In genomic region chrII:14002200-14002599, ce11 we compare ENCODE assay signal across 3 worm cellular contexts.
TF ChIP-seq lines count a peak whose summit lies in the region.

Gene F01D5.5 (minus strand): TSS chrII:14002300.

TF ChIP-seq in whole organism, L1 larva, 84 proteins besides CTCF, POLR2A, EP300 and RAD21:
- no peak for TF ChIP-seq ets-5 (GFP tag; IDR thresholded peaks at IDR 0.05; lab: Robert Waterston, UW)
- peak; percentile 55 for TF ChIP-seq elt-2 (tag; optimal IDR thresholded peaks at IDR 0.05; lab: Kevin White, UChicago)

TF ChIP-seq in whole organism, L3 larva, 47 proteins besides CTCF, POLR2A, EP300 and RAD21:
- TF ChIP-seq elt-2 (tag; optimal IDR thresholded peaks at IDR 0.05; lab: Kevin White, UChicago) (peak; percentile 34), egl-5 (tag; optimal IDR thresholded peaks at IDR 0.05; lab: Kevin White, UChicago) (no peak)

TF ChIP-seq in whole organism, L4 larva, 104 proteins besides CTCF, POLR2A, EP300 and RAD21:
- no peak for TF ChIP-seq attf-4 (tag; optimal IDR thresholded peaks at IDR 0.05; lab: Kevin White, UChicago)
- no peak for TF ChIP-seq egl-43 (GFP tag; IDR thresholded peaks at IDR 0.05; lab: Robert Waterston, UW)
- TF ChIP-seq ceh-44 (GFP tag; IDR thresholded peaks at IDR 0.05; lab: Robert Waterston, UW), result no peak
- no peak for TF ChIP-seq set-16 (GFP tag; IDR thresholded peaks at IDR 0.05; lab: Robert Waterston, UW)
- TF ChIP-seq unc-62 (GFP tag; optimal IDR thresholded peaks at IDR 0.05 in 1 of 2; lab: Kevin White, UChicago), result peak in 1 of 2 experiments; percentile 30
- no peak for TF ChIP-seq unc-62 (tag; optimal IDR thresholded peaks at IDR 0.05; lab: Kevin White, UChicago)
- TF ChIP-seq jun-1 (tag; optimal IDR thresholded peaks at IDR 0.05; lab: Kevin White, UChicago), result no peak
- no peak for TF ChIP-seq hif-1 (tag; optimal IDR thresholded peaks at IDR 0.05; lab: Kevin White, UChicago)
- no peak for TF ChIP-seq daf-16 (GFP tag; optimal IDR thresholded peaks at IDR 0.05; lab: Kevin White, UChicago)
- TF ChIP-seq daf-16 (tag; optimal IDR thresholded peaks at IDR 0.05; lab: Kevin White, UChicago), result peak; percentile 15
- no peak for TF ChIP-seq nhr-28 (tag; optimal IDR thresholded peaks at IDR 0.05; lab: Kevin White, UChicago)
- TF ChIP-seq vab-7 (GFP tag; IDR thresholded peaks at IDR 0.05; lab: Robert Waterston, UW), result no peak
- no peak for TF ChIP-seq lim-7 (GFP tag; IDR thresholded peaks at IDR 0.05; lab: Robert Waterston, UW)
- TF ChIP-seq lin-1 (GFP tag; IDR thresholded peaks at IDR 0.05; lab: Robert Waterston, UW), result no peak
- TF ChIP-seq F26F4.8 (GFP tag; conservative IDR thresholded peaks at IDR 0.05; lab: Robert Waterston, UW), result no peak
- no peak for TF ChIP-seq tag-97 (GFP tag; IDR thresholded peaks at IDR 0.05; lab: Robert Waterston, UW)
- no peak for TF ChIP-seq arid-1 (GFP tag; conservative IDR thresholded peaks at IDR 0.05; lab: Robert Waterston, UW)
- no peak for TF ChIP-seq nhr-25 (tag; optimal IDR thresholded peaks at IDR 0.05; lab: Kevin White, UChicago; ENCODE audit: borderline replicate concordance, insufficient read depth)
- TF ChIP-seq F10B5.3 (tag; optimal IDR thresholded peaks at IDR 0.05; lab: Kevin White, UChicago), result no peak
- TF ChIP-seq nhr-41 (GFP tag; IDR thresholded peaks at IDR 0.05; lab: Robert Waterston, UW), result no peak
